Fruit fly (Drosophila melanogaster): ENCODE results near the gene CG7924.
A peak's percentile ranks its signal among the peaks of the same experiment; 100 is the strongest.

Gene CG7924

dm6 chr3L:14211616-14212015, 21.7 kb upstream of the CG7924 start:
- TF ChIP-seq CTCF (optimal IDR thresholded peaks at IDR 0.05), result no peak
- TF ChIP-seq CG8478 (optimal IDR thresholded peaks at IDR 0.05), result no peak

dm6 chr3L:14212300-14212893, 20.9 kb upstream of the CG7924 start:
- TF ChIP-seq CG8478 (optimal IDR thresholded peaks at IDR 0.05) (no peak), CTCF (optimal IDR thresholded peaks at IDR 0.05) (peak; percentile 52 to 81)

- no peak for TF ChIP-seq CG8478 (optimal IDR thresholded peaks at IDR 0.05)
- TF ChIP-seq CTCF (optimal IDR thresholded peaks at IDR 0.05), result no peak
Observed at dm6 chr3L:14216140-14216539, 17.1 kb upstream of the CG7924 start.

- TF ChIP-seq CG8478 (optimal IDR thresholded peaks at IDR 0.05) (no peak), CTCF (optimal IDR thresholded peaks at IDR 0.05) (no peak)
Observed at dm6 chr3L:14217677-14218254, 15.5 kb upstream of the CG7924 start, which contains the start of gene CG7768. Gene CG7768 (plus strand): TSS chr3L:14218204.

dm6 chr3L:14219422-14219853, 13.8 kb upstream of the CG7924 start:
- no peak for TF ChIP-seq CTCF (optimal IDR thresholded peaks at IDR 0.05)
- TF ChIP-seq CG8478 (optimal IDR thresholded peaks at IDR 0.05), result no peak

dm6 chr3L:14220611-14221497, 12.4 kb upstream of the CG7924 start:
- TF ChIP-seq CG8478 (optimal IDR thresholded peaks at IDR 0.05), result no peak
- no peak for TF ChIP-seq CTCF (optimal IDR thresholded peaks at IDR 0.05)

dm6 chr3L:14222199-14222598, 11.1 kb upstream of the CG7924 start:
- TF ChIP-seq CG8478 (optimal IDR thresholded peaks at IDR 0.05), result no peak
- TF ChIP-seq CTCF (optimal IDR thresholded peaks at IDR 0.05), result no peak

- no peak for TF ChIP-seq CG8478 (optimal IDR thresholded peaks at IDR 0.05)
- TF ChIP-seq CTCF (optimal IDR thresholded peaks at IDR 0.05), result no peak
Observed at dm6 chr3L:14223450-14223849, 9.8 kb upstream of the CG7924 start.

dm6 chr3L:14229069-14229468, 4.2 kb upstream of the CG7924 start:
- no peak for TF ChIP-seq CG8478 (optimal IDR thresholded peaks at IDR 0.05)
- TF ChIP-seq CTCF (optimal IDR thresholded peaks at IDR 0.05), result no peak

dm6 chr3L:14229481-14229880, 3.8 kb upstream of the CG7924 start:
- TF ChIP-seq CG8478 (optimal IDR thresholded peaks at IDR 0.05) (no peak), CTCF (optimal IDR thresholded peaks at IDR 0.05) (no peak)

- no peak for TF ChIP-seq CG8478 (optimal IDR thresholded peaks at IDR 0.05)
- TF ChIP-seq CTCF (optimal IDR thresholded peaks at IDR 0.05), result peak; percentile 84 to 91
Observed at dm6 chr3L:14235820-14236219, 2.6 kb downstream of the CG7924 start, which contains the start of gene CG34244. Gene CG34244 (minus strand): TSS chr3L:14235941.

dm6 chr3L:14236335-14236734, 3.1 kb downstream of the CG7924 start, which contains the start of gene CG7906:
Gene CG7906 (plus strand): TSS chr3L:14236635.
- no peak for TF ChIP-seq CG8478 (optimal IDR thresholded peaks at IDR 0.05)
- no peak for TF ChIP-seq CTCF (optimal IDR thresholded peaks at IDR 0.05)

- TF ChIP-seq CG8478 (optimal IDR thresholded peaks at IDR 0.05) (no peak), CTCF (optimal IDR thresholded peaks at IDR 0.05) (no peak)
Observed at dm6 chr3L:14239325-14239724, 6.1 kb downstream of the CG7924 start.

dm6 chr3L:14241065-14241464, 7.8 kb downstream of the CG7924 start:
- TF ChIP-seq CG8478 (optimal IDR thresholded peaks at IDR 0.05), result no peak

- TF ChIP-seq CTCF (optimal IDR thresholded peaks at IDR 0.05) (no peak), CG8478 (optimal IDR thresholded peaks at IDR 0.05) (no peak)
Observed at dm6 chr3L:14253455-14253854, 20.2 kb downstream of the CG7924 start.

dm6 chr3L:14262770-14263169, 29.5 kb downstream of the CG7924 start:
- TF ChIP-seq CG8478 (optimal IDR thresholded peaks at IDR 0.05) (no peak), CTCF (optimal IDR thresholded peaks at IDR 0.05) (no peak)

Data from S2 (cell line).